Worm (Caenorhabditis elegans) whole organism, L1 larva: ENCODE measurements around the gene cth-2.

ENCODE experiments used
- C16A3.4 ChIP-seq: fragments of 150-350 bp; optimal IDR thresholded peaks from 2 replicates; lab custom pipeline; 2014; ENCODE audit warnings: missing biosample characterization, missing genetic modification characterization
- C34B4.2 ChIP-seq: sonication (generic microtip); optimal IDR thresholded peaks from 2 replicates; lab custom pipeline; 2017; ENCODE audit warnings: mild to moderate bottlenecking, missing genetic modification characterization, missing compliant biosample characterization
- aha-1 ChIP-seq: fragments of 150-350 bp; optimal IDR thresholded peaks from 2 replicates; lab custom pipeline; 2014; ENCODE audit warnings: missing biosample characterization, missing genetic modification characterization
- aly-2 ChIP-seq: fragments of 150-350 bp; optimal IDR thresholded peaks from 2 replicates; lab custom pipeline; 2014; ENCODE audit warnings: missing biosample characterization, missing genetic modification characterization
- blmp-1 ChIP-seq: fragments of 150-350 bp; optimal IDR thresholded peaks from 2 replicates; lab custom pipeline; 2014; ENCODE audit warnings: missing biosample characterization, missing genetic modification characterization
- ceh-63 ChIP-seq: fragments of 200-800 bp; sonication (Bioruptor generic); optimal IDR thresholded peaks from 2 replicates; lab custom pipeline; 2018; ENCODE audit warnings: mild to moderate bottlenecking, missing genetic modification characterization, missing compliant biosample characterization
- ceh-8 ChIP-seq: fragments of 200-800 bp; sonication (Bioruptor generic); optimal IDR thresholded peaks from 2 replicates; lab custom pipeline; 2018; ENCODE audit warnings: mild to moderate bottlenecking, missing genetic modification characterization, moderate library complexity, missing compliant biosample characterization
- ceh-82 ChIP-seq, 3 experiments: fragments of 150-350 bp in 1 of 3; sonication (generic microtip) in 2 of 3; optimal IDR thresholded peaks; 2 replicates each; lab custom pipeline; 2014 to 2017; ENCODE audit warnings: missing biosample characterization in 3 of 3, missing genetic modification characterization in 3 of 3
- ceh-88 ChIP-seq: fragments of 200-800 bp; sonication (Bioruptor generic); IDR thresholded peaks from 2 replicates; pipeline ENCODE4 v1.3.6; 2022; ENCODE audit warnings: missing genetic modification characterization, missing compliant biosample characterization
- ces-1 ChIP-seq: fragments of 150-350 bp; optimal IDR thresholded peaks from 2 replicates; lab custom pipeline; 2014; ENCODE audit warnings: missing biosample characterization, missing genetic modification reagents, missing genetic modification characterization
- egl-13 ChIP-seq: sonication (generic microtip); optimal IDR thresholded peaks from 2 replicates; lab custom pipeline; 2016; ENCODE audit warnings: missing genotype, missing genetic modification reagents, missing genetic modification characterization, missing compliant biosample characterization
- elt-2 ChIP-seq: sonication (generic microtip); optimal IDR thresholded peaks from 2 replicates; lab custom pipeline; 2016; ENCODE audit warnings: missing genetic modification characterization, mild to moderate bottlenecking, inconsistent platforms, missing compliant biosample characterization, missing genetic modification reagents
- fkh-8 ChIP-seq: sonication (generic microtip); optimal IDR thresholded peaks from 2 replicates; lab custom pipeline; 2016; ENCODE audit warnings: mild to moderate bottlenecking, missing genetic modification characterization, missing compliant biosample characterization
- grh-1 ChIP-seq: fragments of 200-800 bp; sonication (Bioruptor generic); IDR thresholded peaks from 2 replicates; pipeline ENCODE4 v1.3.6; 2022; ENCODE audit warnings: missing genetic modification reagents, missing genetic modification characterization, missing compliant biosample characterization
- hlh-4 ChIP-seq: sonication (generic microtip); optimal IDR thresholded peaks from 2 replicates; lab custom pipeline; 2016; ENCODE audit warnings: mild to moderate bottlenecking, missing genetic modification characterization, missing compliant biosample characterization
- hpl-2 ChIP-seq: fragments of 150-350 bp; optimal IDR thresholded peaks from 2 replicates; lab custom pipeline; 2014; ENCODE audit warnings: missing biosample characterization, missing genetic modification reagents, missing genetic modification characterization
- isw-1 ChIP-seq: fragments of 200-800 bp; sonication (Bioruptor generic); IDR thresholded peaks from 2 replicates; pipeline ENCODE4 v1.3.6; 2022; ENCODE audit warnings: missing genetic modification characterization, missing compliant biosample characterization
- lin-13 ChIP-seq: fragments of 150-350 bp; optimal IDR thresholded peaks from 2 replicates; lab custom pipeline; 2014; ENCODE audit warnings: missing biosample characterization, missing genetic modification reagents, missing genetic modification characterization
- lin-15B ChIP-seq: fragments of 150-350 bp; sonication (generic microtip); optimal IDR thresholded peaks from 3 replicates; lab custom pipeline; 2014; ENCODE audit warnings: missing biosample characterization, missing genetic modification characterization
- lin-35 ChIP-seq, 2 experiments: fragments of 150-350 bp; optimal IDR thresholded peaks; 2 replicates each; lab custom pipeline; 2014; ENCODE audit warnings: missing biosample characterization in 2 of 2, missing genetic modification characterization in 2 of 2, missing genetic modification reagents in 2 of 2
- lin-39 ChIP-seq: fragments of 150-350 bp; optimal IDR thresholded peaks from 2 replicates; lab custom pipeline; 2014; ENCODE audit warnings: missing biosample characterization, missing genetic modification reagents, missing genetic modification characterization
- lir-3 ChIP-seq: sonication (generic microtip); optimal IDR thresholded peaks from 2 replicates; lab custom pipeline; 2016; ENCODE audit warnings: mild to moderate bottlenecking, missing genetic modification characterization, moderate library complexity, missing compliant biosample characterization; ENCODE audit not compliant: poor library complexity
- mep-1 ChIP-seq: fragments of 150-350 bp; optimal IDR thresholded peaks from 2 replicates; lab custom pipeline; 2014; ENCODE audit warnings: missing biosample characterization, missing genetic modification characterization
- nhr-12 ChIP-seq: sonication (generic microtip); optimal IDR thresholded peaks from 2 replicates; lab custom pipeline; 2017; ENCODE audit warnings: missing biosample characterization, missing genetic modification characterization
- nhr-19 ChIP-seq: fragments of 200-800 bp; sonication (Bioruptor generic); conservative IDR thresholded peaks from 2 replicates; pipeline ENCODE4 v1.3.6; 2022; ENCODE audit warnings: missing genetic modification characterization, missing compliant biosample characterization
- nhr-20 ChIP-seq: sonication (generic microtip); optimal IDR thresholded peaks from 2 replicates; lab custom pipeline; 2016; ENCODE audit warnings: mild to moderate bottlenecking, missing genetic modification characterization, missing compliant biosample characterization
- nhr-237 ChIP-seq: fragments of 150-350 bp; optimal IDR thresholded peaks from 2 replicates; lab custom pipeline; 2014; ENCODE audit warnings: missing biosample characterization, missing genetic modification characterization
- nhr-76 ChIP-seq: sonication (generic microtip); optimal IDR thresholded peaks from 2 replicates; lab custom pipeline; 2017; ENCODE audit warnings: missing biosample characterization, missing genetic modification characterization
- nhr-85 ChIP-seq: sonication (generic microtip); peaks from one replicate; lab custom pipeline; 2016; ENCODE audit warnings: missing genetic modification characterization, inconsistent platforms, missing compliant biosample characterization
- pag-3 ChIP-seq: sonication (generic microtip); optimal IDR thresholded peaks from 2 replicates; lab custom pipeline; 2017; ENCODE audit warnings: missing genetic modification characterization, mild to moderate bottlenecking, missing compliant biosample characterization, antibody characterized with exemption, borderline replicate concordance; ENCODE audit not compliant: insufficient read depth
- pqm-1 ChIP-seq: sonication (generic microtip); optimal IDR thresholded peaks from 3 replicates; lab custom pipeline; 2017; ENCODE audit warnings: missing biosample characterization, missing genetic modification characterization
- rnt-1 ChIP-seq: sonication (generic microtip); optimal IDR thresholded peaks from 2 replicates; lab custom pipeline; 2016; ENCODE audit warnings: mild to moderate bottlenecking, missing genetic modification characterization, moderate library complexity, missing compliant biosample characterization
- swsn-7 ChIP-seq: sonication (generic microtip); optimal IDR thresholded peaks from 2 replicates; lab custom pipeline; 2016; ENCODE audit warnings: missing genetic modification characterization, missing compliant biosample characterization
- unc-30 ChIP-seq: sonication (generic microtip); optimal IDR thresholded peaks from 2 replicates; lab custom pipeline; 2017; ENCODE audit warnings: missing biosample characterization, missing genetic modification characterization
- xbp-1 ChIP-seq: sonication (generic microtip); optimal IDR thresholded peaks from 2 replicates; lab custom pipeline; 2016; ENCODE audit warnings: missing genetic modification characterization, missing compliant biosample characterization
- ztf-11 ChIP-seq, 2 experiments: sonication (generic microtip); optimal IDR thresholded peaks; 2 replicates each; lab custom pipeline; 2016 to 2017; ENCODE audit warnings: missing genetic modification characterization in 2 of 2, missing biosample characterization in 1 of 2, missing compliant biosample characterization in 1 of 2

cth-2 gene

DNA sequence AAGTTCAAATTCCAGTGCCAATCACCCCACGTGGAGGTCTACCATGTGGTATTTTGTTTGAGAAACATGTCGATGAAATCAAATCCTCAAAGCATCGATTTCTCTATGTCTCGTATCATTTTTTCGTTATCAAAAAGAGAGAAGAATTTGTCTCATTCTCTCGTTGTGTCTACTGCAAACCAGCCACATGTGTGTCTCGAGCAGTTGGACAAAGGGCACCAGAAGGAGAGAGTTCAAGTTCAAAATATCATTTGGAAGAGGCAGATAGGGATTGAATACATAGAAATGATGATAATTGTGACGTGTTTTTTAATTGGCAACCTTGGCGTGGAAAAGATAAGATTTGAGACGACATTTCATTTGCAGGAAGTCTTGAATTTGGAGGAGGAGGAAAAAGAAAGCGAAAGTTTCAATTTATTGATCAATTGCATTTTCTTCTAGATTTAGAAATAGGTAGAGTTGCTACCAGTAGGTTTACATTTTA is 1.6 kb upstream of the cth-2 start (continued):
- TF ChIP-seq pag-3 (tag; lab: Kevin White, UChicago) = peak; percentile 5
- peak; percentile 62 for TF ChIP-seq blmp-1 (tag; lab: Kevin White, UChicago)
- no peak for TF ChIP-seq nhr-237 (tag; lab: Kevin White, UChicago)
- no peak for TF ChIP-seq ceh-88 (GFP tag; lab: Robert Waterston, UW)
- TF ChIP-seq grh-1 (GFP tag; lab: Robert Waterston, UW) = peak; percentile 46
- no peak for TF ChIP-seq egl-13 (tag; lab: Kevin White, UChicago)
- TF ChIP-seq nhr-20 = peak; percentile 87
- TF ChIP-seq C16A3.4 (tag; lab: Kevin White, UChicago) = peak; percentile 18
- TF ChIP-seq nhr-12 = no peak

DNA sequence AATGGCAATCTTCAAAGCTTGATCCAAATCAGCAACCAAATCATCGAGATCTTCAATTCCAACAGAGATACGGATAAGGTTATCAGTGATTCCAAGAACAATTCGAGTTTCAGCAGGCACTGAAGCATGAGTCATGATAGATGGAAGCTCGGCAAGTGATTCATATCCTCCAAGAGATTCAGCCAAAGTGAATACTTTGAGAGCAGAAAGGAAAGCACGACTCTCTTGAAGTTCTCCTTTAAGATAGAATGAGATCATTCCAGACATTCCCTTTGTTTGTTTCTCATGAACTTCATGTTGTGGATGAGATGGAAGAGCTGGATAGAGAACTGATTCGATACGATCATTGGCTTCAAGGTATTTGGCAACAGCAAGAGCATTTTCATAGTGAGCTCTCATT is 1.4 kb downstream of the cth-2 start:
- TF ChIP-seq fkh-8 (tag; lab: Kevin White, UChicago) (no peak), elt-2 (no peak), hpl-2 (no peak), xbp-1 (tag; lab: Kevin White, UChicago) (no peak)
- TF ChIP-seq, all 84 proteins: peak for 0

DNA sequence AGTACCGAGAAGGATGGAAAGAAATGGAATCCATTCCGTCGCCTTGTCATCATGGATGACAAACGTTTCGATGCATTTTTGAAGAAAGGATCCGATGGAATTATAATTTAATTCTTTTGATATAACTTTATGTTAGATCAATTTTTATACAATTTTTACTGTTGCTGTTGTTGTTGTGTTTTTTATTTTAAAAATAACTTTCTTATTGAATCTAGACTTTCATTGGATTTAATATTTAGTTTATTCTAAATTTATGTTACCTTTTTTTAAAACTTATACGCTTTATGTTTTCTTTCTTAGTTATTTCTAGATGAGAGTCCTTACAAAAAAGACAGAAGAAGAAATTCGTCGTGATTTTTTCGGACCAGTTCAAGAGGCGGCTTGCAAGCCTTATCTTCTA is 2.8 kb downstream of the cth-2 start, which contains the start of gene ZK1127.3:
Gene ZK1127.3 (plus strand): TSS at position 301 of the 400 bp plus-strand sequence.
- no peak for TF ChIP-seq lin-35 (GFP tag; optimal IDR thresholded peaks at IDR 0.05; lab: Kevin White, UChicago)
- TF ChIP-seq swsn-7 = no peak
- no peak for TF ChIP-seq isw-1
- TF ChIP-seq ceh-8 (GFP tag; lab: Kevin White, UChicago) = no peak
- no peak for TF ChIP-seq aha-1 (tag; lab: Kevin White, UChicago)
- TF ChIP-seq ces-1 (GFP tag; lab: Kevin White, UChicago) = no peak
- no peak for TF ChIP-seq aly-2 (tag; lab: Kevin White, UChicago)
- no peak for TF ChIP-seq nhr-19 (GFP tag; lab: Robert Waterston, UW)
- TF ChIP-seq ztf-11 (tag; optimal IDR thresholded peaks at IDR 0.05; lab: Kevin White, UChicago) = no peak
- no peak for TF ChIP-seq rnt-1
- TF ChIP-seq lin-39 (tag; lab: Kevin White, UChicago) = no peak
- no peak for TF ChIP-seq pqm-1 (tag; lab: Kevin White, UChicago)
- no peak for TF ChIP-seq mep-1 (tag; lab: Kevin White, UChicago)
- no peak for TF ChIP-seq xbp-1 (tag; lab: Kevin White, UChicago)
- no peak for TF ChIP-seq lin-13
- no peak for TF ChIP-seq nhr-237 (tag; lab: Kevin White, UChicago)
- no peak for TF ChIP-seq lir-3 (tag; lab: Kevin White, UChicago)
- no peak for TF ChIP-seq C34B4.2 (tag; lab: Kevin White, UChicago)
- no peak for TF ChIP-seq hlh-4 (tag; lab: Kevin White, UChicago)
- no peak for TF ChIP-seq nhr-76

DNA sequence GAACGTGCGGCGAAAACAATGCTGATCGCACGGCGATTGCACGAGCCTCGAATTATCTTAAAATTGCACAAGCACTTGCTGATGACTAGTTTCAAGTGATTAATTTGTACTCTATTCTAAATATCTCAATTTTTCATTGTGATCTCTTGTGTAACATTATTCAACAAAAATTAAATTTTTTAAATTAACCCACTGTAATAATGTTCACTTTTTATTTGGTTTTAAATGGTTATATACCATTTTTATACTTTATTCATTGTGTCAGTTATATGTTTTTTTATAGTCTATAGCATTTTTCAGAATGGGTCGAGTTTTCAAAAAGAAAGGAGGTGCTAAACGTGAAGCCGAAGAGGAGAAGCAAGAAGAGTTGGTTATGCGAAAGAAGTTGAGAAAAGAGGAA is 4.1 kb downstream of the cth-2 start, which contains the start of gene ZK1127.4:
Gene ZK1127.4 (plus strand): TSS at position 301 of the 400 bp plus-strand sequence.
- TF ChIP-seq ceh-82 (tag; optimal IDR thresholded peaks at IDR 0.05; lab: Kevin White, UChicago) = no peak
- TF ChIP-seq lin-13 = no peak
- TF ChIP-seq lin-15B (tag; lab: Kevin White, UChicago) = no peak
- no peak for TF ChIP-seq nhr-85 (tag; lab: Kevin White, UChicago)
- no peak for TF ChIP-seq nhr-20
- no peak for TF ChIP-seq ceh-63 (GFP tag; lab: Kevin White, UChicago)
- TF ChIP-seq ztf-11 (tag; optimal IDR thresholded peaks at IDR 0.05; lab: Kevin White, UChicago) = no peak
- no peak for TF ChIP-seq xbp-1 (tag; lab: Kevin White, UChicago)
- no peak for TF ChIP-seq lir-3 (tag; lab: Kevin White, UChicago)
- TF ChIP-seq pag-3 (tag; lab: Kevin White, UChicago) = no peak
- no peak for TF ChIP-seq unc-30 (tag; lab: Kevin White, UChicago)
- TF ChIP-seq, all 84 proteins: peak for 0
